Fruit fly (Drosophila melanogaster) whole organism, adult: Measurements from ENCODE around the gene BORCS5.

Source experiments
- CG11617 ChIP-seq: fragments of 200-800 bp; sonication (Bioruptor generic); optimal IDR thresholded peaks from 2 replicates; lab custom pipeline; 2017; ENCODE audit warnings: mild to moderate bottlenecking, missing biosample characterization, missing genetic modification reagents, missing genetic modification characterization
- CG12768 ChIP-seq: fragments of 200-800 bp; sonication (Bioruptor generic); optimal IDR thresholded peaks from 2 replicates; lab custom pipeline; 2017; ENCODE audit warnings: missing biosample characterization, missing genetic modification characterization, mild to moderate bottlenecking, moderate library complexity, missing genetic modification reagents
- CG14711 ChIP-seq: fragments of 200-800 bp; sonication (Bioruptor generic); optimal IDR thresholded peaks from 2 replicates; lab custom pipeline; 2018; ENCODE audit warnings: missing biosample characterization, mild to moderate bottlenecking, missing genetic modification characterization, moderate library complexity
- CG1620 ChIP-seq: fragments of 200-800 bp; sonication (Bioruptor generic); optimal IDR thresholded peaks from 2 replicates; lab custom pipeline; 2016; ENCODE audit warnings: missing biosample characterization, missing genetic modification characterization
- CG33017 ChIP-seq: fragments of 200-800 bp; sonication (Bioruptor generic); optimal IDR thresholded peaks from 2 replicates; lab custom pipeline; 2018; ENCODE audit warnings: missing biosample characterization, mild to moderate bottlenecking, missing genetic modification characterization, moderate library complexity
- CG5204 ChIP-seq: fragments of 200-800 bp; sonication (Bioruptor generic); optimal IDR thresholded peaks from 2 replicates; lab custom pipeline; 2016; ENCODE audit warnings: missing biosample characterization, missing genetic modification characterization
- CG7045 ChIP-seq: fragments of 200-800 bp; sonication (Bioruptor generic); optimal IDR thresholded peaks from 2 replicates; lab custom pipeline; 2017; ENCODE audit warnings: missing biosample characterization, mild to moderate bottlenecking, missing genetic modification characterization
- CG7101 ChIP-seq: fragments of 200-800 bp; sonication (Bioruptor generic); optimal IDR thresholded peaks from 2 replicates; lab custom pipeline; 2018; ENCODE audit warnings: missing biosample characterization, mild to moderate bottlenecking, missing genetic modification characterization, moderate library complexity
- Clk ChIP-seq: fragments of 200-800 bp; sonication (Bioruptor generic); optimal IDR thresholded peaks from 2 replicates; lab custom pipeline; 2017; ENCODE audit warnings: missing biosample characterization, missing genetic modification characterization
- Crg-1 ChIP-seq: fragments of 200-800 bp; sonication (Bioruptor generic); optimal IDR thresholded peaks from 2 replicates; lab custom pipeline; 2016; ENCODE audit warnings: missing biosample characterization, missing genetic modification characterization
- Hr96 ChIP-seq: fragments of 200-800 bp; sonication (Bioruptor generic); optimal IDR thresholded peaks from 2 replicates; lab custom pipeline; 2016; ENCODE audit warnings: missing biosample characterization, missing genetic modification characterization
- Mnt ChIP-seq: fragments of 200-800 bp; sonication (Bioruptor generic); optimal IDR thresholded peaks from 2 replicates; lab custom pipeline; 2016; ENCODE audit warnings: missing biosample characterization, mild to moderate bottlenecking, missing genetic modification characterization
- bab1 ChIP-seq: fragments of 200-800 bp; sonication (Bioruptor generic); optimal IDR thresholded peaks from 3 replicates; lab custom pipeline; 2019; ENCODE audit warnings: missing biosample characterization, mild to moderate bottlenecking, missing genetic modification characterization, moderate library complexity
- cic ChIP-seq: fragments of 200-800 bp; sonication (Bioruptor generic); optimal IDR thresholded peaks from 2 replicates; lab custom pipeline; 2017; ENCODE audit warnings: missing biosample characterization, mild to moderate bottlenecking, missing genetic modification characterization, moderate library complexity
- cnc ChIP-seq, 2 experiments: fragments of >200 bp; optimal IDR thresholded peaks; 2 replicates each; lab custom pipeline; 2017
- kay ChIP-seq: fragments of 200-800 bp; sonication (Bioruptor generic); peaks from one replicate; lab custom pipeline; 2016; ENCODE audit warnings: missing biosample characterization, missing genetic modification characterization, borderline replicate concordance
- ovo ChIP-seq: fragments of 200-800 bp; sonication (Bioruptor generic); optimal IDR thresholded peaks from 2 replicates; lab custom pipeline; 2016; ENCODE audit warnings: missing biosample characterization, missing genetic modification characterization
- pad ChIP-seq: fragments of 200-800 bp; sonication (Bioruptor generic); optimal IDR thresholded peaks from 3 replicates; lab custom pipeline; 2017; ENCODE audit warnings: missing biosample characterization, missing genetic modification characterization, mild to moderate bottlenecking, moderate library complexity, missing genetic modification reagents
- tj ChIP-seq: fragments of 200-800 bp; sonication (Bioruptor generic); optimal IDR thresholded peaks from 3 replicates; lab custom pipeline; 2017; ENCODE audit warnings: missing biosample characterization, mild to moderate bottlenecking, missing genetic modification characterization, moderate library complexity
- toe ChIP-seq: fragments of 200-800 bp; sonication (Bioruptor generic); optimal IDR thresholded peaks from 2 replicates; lab custom pipeline; 2016; ENCODE audit warnings: missing biosample characterization, missing genetic modification characterization

Gene BORCS5

dm6 chrX:11854758-11855465, 17.7 kb downstream of the BORCS5 start, which contains the start of the genes CG10347 and ATP7:
Gene CG10347, minus strand, starts transcription at chrX:11854931.
Gene ATP7, plus strand, starts transcription at chrX:11855022.
- TF ChIP-seq cic (no peak), Mnt (GFP tag; lab: Kevin White, UChicago) (peak; percentile 81), kay (GFP tag; lab: Kevin White, UChicago) (no peak), CG1620 (GFP tag; lab: Kevin White, UChicago) (peak; percentile 55), Crg-1 (peak; percentile 27), CG11617 (peak; percentile 61), ovo (peak; percentile 90), CG33017 (tag; lab: Kevin White, UChicago) (no peak), CG12768 (no peak), pad (peak; percentile 35), bab1 (GFP tag; lab: Kevin White, UChicago) (peak; percentile 77), CG7101 (peak; percentile 41), Hr96 (GFP tag; lab: Kevin White, UChicago) (no peak), Clk (GFP tag; lab: Kevin White, UChicago) (no peak), CG14711 (tag; lab: Kevin White, UChicago) (peak; percentile 43), toe (GFP tag; lab: Kevin White, UChicago) (peak; percentile 47), CG5204 (GFP tag; lab: Kevin White, UChicago) (no peak), cnc (optimal IDR thresholded peaks at IDR 0.05; lab: Kevin White, UChicago) (peak in 1 of 2 experiments; percentile 44), tj (peak; percentile 32), CG7045 (GFP tag; lab: Kevin White, UChicago) (no peak)

- TF ChIP-seq CG11617 (peak; percentile 24), CG14711 (tag; lab: Kevin White, UChicago) (peak; percentile 76), Crg-1 (peak; percentile 88), CG7101 (peak; percentile 81), pad (peak; percentile 73), CG7045 (GFP tag; lab: Kevin White, UChicago) (no peak), Mnt (GFP tag; lab: Kevin White, UChicago) (peak; percentile 85), tj (peak; percentile 16), kay (GFP tag; lab: Kevin White, UChicago) (no peak), ovo (peak; percentile 67), CG12768 (no peak), cnc (optimal IDR thresholded peaks at IDR 0.05; lab: Kevin White, UChicago) (no peak), CG33017 (tag; lab: Kevin White, UChicago) (no peak), cic (peak; percentile 41), CG1620 (GFP tag; lab: Kevin White, UChicago) (peak; percentile 88), bab1 (GFP tag; lab: Kevin White, UChicago) (peak; percentile 81), CG5204 (GFP tag; lab: Kevin White, UChicago) (no peak), Clk (GFP tag; lab: Kevin White, UChicago) (no peak), toe (GFP tag; lab: Kevin White, UChicago) (peak; percentile 28), Hr96 (GFP tag; lab: Kevin White, UChicago) (no peak)
Measured at dm6 chrX:11852310-11852709, 20.3 kb downstream of the BORCS5 start, which contains the start of gene p24-1. Gene p24-1, minus strand, starts transcription at chrX:11852530.

- no peak for TF ChIP-seq tj
- TF ChIP-seq bab1 (GFP tag; lab: Kevin White, UChicago), result no peak
Measured at dm6 chrX:11849267-11849666, 23.3 kb downstream of the BORCS5 start.

- no peak for TF ChIP-seq CG14711 (tag; lab: Kevin White, UChicago)
- TF ChIP-seq bab1 (GFP tag; lab: Kevin White, UChicago), result no peak
- TF ChIP-seq pad, result no peak
- no peak for TF ChIP-seq CG11617
- no peak for TF ChIP-seq Clk (GFP tag; lab: Kevin White, UChicago)
- TF ChIP-seq CG1620 (GFP tag; lab: Kevin White, UChicago), result no peak
- no peak for TF ChIP-seq Mnt (GFP tag; lab: Kevin White, UChicago)
- no peak for TF ChIP-seq CG33017 (tag; lab: Kevin White, UChicago)
- TF ChIP-seq CG12768, result no peak
- TF ChIP-seq toe (GFP tag; lab: Kevin White, UChicago), result no peak
- TF ChIP-seq tj, result no peak
- no peak for TF ChIP-seq ovo
- TF ChIP-seq kay (GFP tag; lab: Kevin White, UChicago), result no peak
- TF ChIP-seq CG5204 (GFP tag; lab: Kevin White, UChicago), result no peak
Measured at dm6 chrX:11848507-11849264, 23.9 kb downstream of the BORCS5 start.

- TF ChIP-seq CG11617, result no peak
- TF ChIP-seq Mnt (GFP tag; lab: Kevin White, UChicago), result no peak
- no peak for TF ChIP-seq bab1 (GFP tag; lab: Kevin White, UChicago)
- no peak for TF ChIP-seq tj
- no peak for TF ChIP-seq CG5204 (GFP tag; lab: Kevin White, UChicago)
Measured at dm6 chrX:11846049-11846718, 26.4 kb downstream of the BORCS5 start, which contains the start of gene CG15740. Gene CG15740, minus strand, starts transcription at chrX:11846099.
